Fruit fly (Drosophila melanogaster) whole organism, prepupa: ENCODE results near the gene CG6294.

Experiments
- CG10631 ChIP-seq: fragments of 200-800 bp; sonication (Bioruptor generic); optimal IDR thresholded peaks from 2 replicates; lab custom pipeline; 2016; ENCODE audit warnings: missing biosample characterization, missing genetic modification characterization
- CG11294 ChIP-seq: fragments of 200-800 bp; sonication (Bioruptor generic); IDR thresholded peaks from 2 replicates; pipeline ENCODE4 v1.3.6; 2022; ENCODE audit warnings: missing biosample characterization, missing genetic modification characterization
- CG11762 ChIP-seq: fragments of 200-800 bp; sonication (Bioruptor generic); optimal IDR thresholded peaks from 3 replicates; lab custom pipeline; 2016; ENCODE audit warnings: missing biosample characterization, missing genetic modification characterization; ENCODE audit not compliant: insufficient read depth
- CG11902 ChIP-seq: fragments of 200-800 bp; sonication (Bioruptor generic); optimal IDR thresholded peaks from 3 replicates; lab custom pipeline; 2016; ENCODE audit warnings: missing biosample characterization, missing genetic modification characterization
- CG32006 ChIP-seq: fragments of 200-800 bp; sonication (Bioruptor generic); optimal IDR thresholded peaks from 3 replicates; lab custom pipeline; 2017; ENCODE audit warnings: missing biosample characterization, mild to moderate bottlenecking, missing genetic modification characterization
- CG34406 ChIP-seq: fragments of 200-800 bp; sonication (Bioruptor generic); optimal IDR thresholded peaks from 3 replicates; lab custom pipeline; 2016; ENCODE audit warnings: missing biosample characterization, missing genetic modification characterization
- CG3919 ChIP-seq: fragments of 200-800 bp; sonication (Bioruptor generic); optimal IDR thresholded peaks from 3 replicates; lab custom pipeline; 2016; ENCODE audit warnings: missing biosample characterization, missing genetic modification characterization
- CG4318 ChIP-seq: fragments of 200-800 bp; sonication (Bioruptor generic); optimal IDR thresholded peaks from 3 replicates; lab custom pipeline; 2017; ENCODE audit warnings: missing biosample characterization, mild to moderate bottlenecking, missing genetic modification characterization
- CG6163 ChIP-seq: fragments of 200-800 bp; sonication (Bioruptor generic); IDR thresholded peaks from 3 replicates; pipeline ENCODE4 v1.3.6; 2022; ENCODE audit warnings: missing biosample characterization, missing genetic modification characterization
- CG6808 ChIP-seq: fragments of 200-800 bp; sonication (Bioruptor generic); optimal IDR thresholded peaks from 3 replicates; lab custom pipeline; 2017; ENCODE audit warnings: missing biosample characterization, missing genetic modification characterization, mild to moderate bottlenecking, moderate library complexity, missing genetic modification reagents
- CG8119 ChIP-seq: fragments of 200-800 bp; sonication (Bioruptor generic); IDR thresholded peaks from 3 replicates; pipeline ENCODE4 v1.3.6; 2022; ENCODE audit warnings: missing biosample characterization, missing genetic modification characterization
- CG8319 ChIP-seq: fragments of 200-800 bp; sonication (Bioruptor generic); optimal IDR thresholded peaks from 3 replicates; lab custom pipeline; 2016; ENCODE audit warnings: missing biosample characterization, missing genetic modification characterization
- CG9139 ChIP-seq: fragments of 200-800 bp; sonication (Bioruptor generic); optimal IDR thresholded peaks from 3 replicates; lab custom pipeline; 2017; ENCODE audit warnings: missing biosample characterization, mild to moderate bottlenecking, missing genetic modification characterization
- Eip75B ChIP-seq: fragments of 200-800 bp; sonication (Bioruptor generic); optimal IDR thresholded peaks from 3 replicates; lab custom pipeline; 2016; ENCODE audit warnings: missing biosample characterization, missing genetic modification characterization
- Eip78C ChIP-seq: fragments of 200-800 bp; sonication (Bioruptor generic); peaks from one replicate; lab custom pipeline; 2016; ENCODE audit warnings: missing biosample characterization, missing genetic modification characterization
- Eip93F ChIP-seq: fragments of 200-800 bp; sonication (Bioruptor generic); optimal IDR thresholded peaks from 2 replicates; lab custom pipeline; 2016; ENCODE audit warnings: missing biosample characterization, mild to moderate bottlenecking, missing genetic modification characterization
- Ets21C ChIP-seq: fragments of 200-800 bp; sonication (Bioruptor generic); optimal IDR thresholded peaks from 3 replicates; lab custom pipeline; 2016; ENCODE audit warnings: missing biosample characterization, missing genetic modification characterization
- Ets96B ChIP-seq: fragments of 200-800 bp; optimal IDR thresholded peaks from 2 replicates; lab custom pipeline; 2019; ENCODE audit warnings: missing biosample characterization, mild to moderate bottlenecking, missing genetic modification characterization, moderate library complexity
- Lpt ChIP-seq: fragments of 200-800 bp; sonication (Bioruptor generic); optimal IDR thresholded peaks from 3 replicates; lab custom pipeline; 2016; ENCODE audit warnings: missing biosample characterization, missing genetic modification characterization
- Met ChIP-seq: fragments of 200-800 bp; sonication (Bioruptor generic); optimal IDR thresholded peaks from 3 replicates; lab custom pipeline; 2016; ENCODE audit warnings: missing biosample characterization, missing genetic modification characterization
- Sox102F ChIP-seq: fragments of 200-800 bp; sonication (Bioruptor generic); optimal IDR thresholded peaks from 2 replicates; lab custom pipeline; 2016; ENCODE audit warnings: missing biosample characterization, mild to moderate bottlenecking, missing genetic modification characterization
- Sox14 ChIP-seq: fragments of 200-800 bp; sonication (Bioruptor generic); optimal IDR thresholded peaks from 3 replicates; lab custom pipeline; 2016; ENCODE audit warnings: missing biosample characterization, missing genetic modification characterization
- Sox15 ChIP-seq: fragments of 200-800 bp; sonication (Bioruptor generic); optimal IDR thresholded peaks from 3 replicates; lab custom pipeline; 2016; ENCODE audit warnings: missing biosample characterization, missing genetic modification characterization
- achi ChIP-seq: fragments of 200-800 bp; sonication (Bioruptor generic); optimal IDR thresholded peaks from 3 replicates; lab custom pipeline; 2016; ENCODE audit warnings: missing biosample characterization, missing genetic modification characterization
- cyc ChIP-seq: fragments of 200-800 bp; sonication (Bioruptor generic); optimal IDR thresholded peaks from 3 replicates; lab custom pipeline; 2016; ENCODE audit warnings: missing biosample characterization, missing genetic modification characterization
- dac ChIP-seq: fragments of 200-800 bp; sonication (Bioruptor generic); optimal IDR thresholded peaks from 2 replicates; lab custom pipeline; 2017; ENCODE audit warnings: missing biosample characterization, mild to moderate bottlenecking, missing genetic modification characterization
- eg ChIP-seq: fragments of 200-800 bp; sonication (Bioruptor generic); IDR thresholded peaks from 3 replicates; pipeline ENCODE4 v1.3.6; 2022; ENCODE audit warnings: missing biosample characterization, missing genetic modification characterization
- esn ChIP-seq: fragments of 200-800 bp; sonication (Bioruptor generic); optimal IDR thresholded peaks from 2 replicates; lab custom pipeline; 2016; ENCODE audit warnings: missing biosample characterization, mild to moderate bottlenecking, missing genetic modification characterization, moderate library complexity
- fkh ChIP-seq: fragments of 200-800 bp; sonication (Bioruptor generic); optimal IDR thresholded peaks from 3 replicates; lab custom pipeline; 2017; ENCODE audit warnings: missing biosample characterization, mild to moderate bottlenecking, missing genetic modification characterization, moderate library complexity
- salr ChIP-seq, 2 experiments: fragments of 200-800 bp; sonication (Bioruptor generic); optimal IDR thresholded peaks; 3 replicates each; lab custom pipeline; 2016 to 2018; ENCODE audit warnings: missing biosample characterization in 2 of 2, missing genetic modification characterization in 2 of 2, mild to moderate bottlenecking in 1 of 2
- ss ChIP-seq, 2 experiments: fragments of 200-800 bp; sonication (Bioruptor generic); optimal IDR thresholded peaks; 2 replicates in 1 of 2; 3 replicates in 1 of 2; lab custom pipeline; 2017 to 2018; ENCODE audit warnings: mild to moderate bottlenecking in 2 of 2, missing biosample characterization in 2 of 2, missing genetic modification characterization in 2 of 2, moderate library complexity in 1 of 2
- svp ChIP-seq: fragments of 200-800 bp; sonication (Bioruptor generic); peaks from one replicate; lab custom pipeline; 2016; ENCODE audit warnings: missing biosample characterization, missing genetic modification characterization
- topi ChIP-seq: fragments of 200-800 bp; sonication (Bioruptor generic); optimal IDR thresholded peaks from 3 replicates; lab custom pipeline; 2016; ENCODE audit warnings: missing biosample characterization, missing genetic modification characterization
- vri ChIP-seq: fragments of 200-800 bp; sonication (Bioruptor generic); optimal IDR thresholded peaks from 3 replicates; lab custom pipeline; 2016; ENCODE audit warnings: missing biosample characterization, mild to moderate bottlenecking, missing genetic modification characterization

CG6294 gene

DNA sequence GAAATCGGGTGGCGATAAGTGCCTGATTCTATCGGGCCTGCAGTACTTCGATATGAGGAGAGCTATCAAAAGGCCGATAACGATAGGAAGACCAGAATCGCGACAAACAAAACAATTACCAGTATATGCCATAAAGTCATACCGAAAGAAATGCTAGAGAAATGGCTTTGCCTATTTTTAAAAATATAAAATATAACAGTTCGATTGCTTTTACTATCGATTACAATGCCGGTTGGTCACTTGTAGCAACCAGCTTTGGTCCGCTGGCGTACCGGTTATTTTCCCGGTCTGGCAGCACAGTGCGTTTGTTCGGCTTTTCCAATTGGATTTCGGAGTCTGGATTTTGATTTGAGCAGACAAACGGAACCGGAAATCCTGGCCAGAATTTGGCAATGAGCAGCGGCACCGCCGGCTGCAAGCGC lies at the start of gene CG6294, which contains the start of the genes shtd and CG6299:
Gene CG6294, plus strand, starts transcription at position 287 of the 422 bp plus-strand sequence.
Gene shtd, minus strand, starts transcription at position 6 of the 422 bp plus-strand sequence.
Gene CG6299, plus strand, starts transcription at position 287 of the 422 bp plus-strand sequence.
- TF ChIP-seq salr (GFP tag; optimal IDR thresholded peaks at IDR 0.05; lab: Kevin White, UChicago) (no peak), CG11762 (no peak), Eip78C (GFP tag; lab: Kevin White, UChicago) (no peak), Lpt (GFP tag; lab: Kevin White, UChicago) (no peak), CG10631 (GFP tag; lab: Kevin White, UChicago) (no peak), Sox15 (no peak), dac (GFP tag; lab: Kevin White, UChicago) (no peak), esn (GFP tag; lab: Kevin White, UChicago) (peak; percentile 3), topi (GFP tag; lab: Kevin White, UChicago) (peak; percentile 2), CG3919 (no peak), Sox14 (GFP tag; lab: Kevin White, UChicago) (peak; percentile 15), Ets21C (GFP tag; lab: Kevin White, UChicago) (no peak), CG32006 (GFP tag; lab: Kevin White, UChicago) (no peak)

dm6 chrX:15441245-15441644 lies 21.3 kb upstream of the CG6294 start, which contains the start of gene Cngl:
Cngl (minus strand) TSS chrX:15441252.
- TF ChIP-seq Ets96B (tag; lab: Kevin White, UChicago) (no peak), CG11294 (GFP tag; lab: Robert Waterston, UW) (no peak), Eip75B (GFP tag; lab: Kevin White, UChicago) (no peak), cyc (GFP tag; lab: Kevin White, UChicago) (no peak), CG8119 (GFP tag; lab: Robert Waterston, UW) (no peak), CG9139 (GFP tag; lab: Kevin White, UChicago) (no peak), ss (GFP tag; optimal IDR thresholded peaks at IDR 0.05; lab: Kevin White, UChicago) (no peak), esn (GFP tag; lab: Kevin White, UChicago) (no peak), Met (GFP tag; lab: Kevin White, UChicago) (no peak), dac (GFP tag; lab: Kevin White, UChicago) (no peak), CG34406 (GFP tag; lab: Kevin White, UChicago) (no peak), Eip93F (GFP tag; lab: Kevin White, UChicago) (no peak)

DNA sequence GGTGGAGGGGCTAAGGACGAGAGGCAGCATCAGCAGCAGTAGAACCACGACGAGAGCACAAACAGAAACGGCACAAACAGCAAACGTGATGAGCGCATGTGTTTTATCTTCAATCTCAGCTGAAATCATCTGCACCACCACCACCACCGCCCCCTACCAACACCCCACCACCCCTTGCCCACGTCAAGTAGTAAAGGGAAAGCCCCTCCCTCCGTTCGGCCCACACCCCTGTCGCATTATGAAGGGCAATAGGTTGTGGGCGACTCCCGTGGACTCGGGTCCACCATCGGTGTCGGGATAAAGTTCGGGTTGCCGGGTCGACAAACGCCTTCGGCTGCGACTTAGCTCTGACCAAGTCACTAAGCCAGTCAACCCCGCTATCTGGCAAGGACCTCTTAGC lies 19.0 kb upstream of the CG6294 start:
- TF ChIP-seq achi (GFP tag; lab: Kevin White, UChicago), result no peak
- TF ChIP-seq CG8119 (GFP tag; lab: Robert Waterston, UW), result no peak
- no peak for TF ChIP-seq CG4318
- no peak for TF ChIP-seq CG34406 (GFP tag; lab: Kevin White, UChicago)
- TF ChIP-seq topi (GFP tag; lab: Kevin White, UChicago), result no peak
- no peak for TF ChIP-seq Eip75B (GFP tag; lab: Kevin White, UChicago)
- TF ChIP-seq eg (GFP tag; lab: Robert Waterston, UW), result no peak
- TF ChIP-seq CG11762, result no peak
- no peak for TF ChIP-seq CG6163 (GFP tag; lab: Robert Waterston, UW)
- TF ChIP-seq CG11902, result no peak
- TF ChIP-seq vri (GFP tag; lab: Kevin White, UChicago), result no peak
- TF ChIP-seq fkh (GFP tag; lab: Kevin White, UChicago), result no peak
- TF ChIP-seq Sox102F (GFP tag; lab: Kevin White, UChicago), result no peak
- no peak for TF ChIP-seq CG6808
- no peak for TF ChIP-seq Ets21C (GFP tag; lab: Kevin White, UChicago)
- no peak for TF ChIP-seq esn (GFP tag; lab: Kevin White, UChicago)
- TF ChIP-seq CG11294 (GFP tag; lab: Robert Waterston, UW), result no peak
- no peak for TF ChIP-seq Eip93F (GFP tag; lab: Kevin White, UChicago)
- no peak for TF ChIP-seq Ets96B (tag; lab: Kevin White, UChicago)
- no peak for TF ChIP-seq Sox15

DNA sequence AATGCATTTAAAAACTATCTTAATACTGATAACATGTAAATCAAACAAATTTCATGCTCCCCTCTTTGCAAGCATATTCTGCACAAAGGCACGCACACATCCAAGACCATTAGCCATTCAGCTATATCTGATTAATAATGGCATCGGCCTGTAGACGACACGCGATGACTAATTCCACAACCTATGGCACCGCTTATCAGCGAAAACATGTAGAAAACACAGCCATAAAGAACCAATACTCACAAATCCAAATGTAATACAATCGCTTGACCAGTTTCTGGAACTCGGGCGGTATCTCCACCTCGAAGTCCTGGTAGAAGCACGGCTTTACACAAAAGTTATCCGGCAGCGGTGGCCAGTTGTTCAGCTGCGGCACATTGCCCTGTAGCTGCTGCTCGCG lies 14.4 kb upstream of the CG6294 start:
- no peak for TF ChIP-seq CG9139 (GFP tag; lab: Kevin White, UChicago)
- TF ChIP-seq CG8319 (GFP tag; lab: Kevin White, UChicago), result no peak
- peak; percentile 92 for TF ChIP-seq svp (GFP tag; lab: Kevin White, UChicago)
